Worm (Caenorhabditis elegans): ENCODE data around the gene mlc-7.

DNA sequence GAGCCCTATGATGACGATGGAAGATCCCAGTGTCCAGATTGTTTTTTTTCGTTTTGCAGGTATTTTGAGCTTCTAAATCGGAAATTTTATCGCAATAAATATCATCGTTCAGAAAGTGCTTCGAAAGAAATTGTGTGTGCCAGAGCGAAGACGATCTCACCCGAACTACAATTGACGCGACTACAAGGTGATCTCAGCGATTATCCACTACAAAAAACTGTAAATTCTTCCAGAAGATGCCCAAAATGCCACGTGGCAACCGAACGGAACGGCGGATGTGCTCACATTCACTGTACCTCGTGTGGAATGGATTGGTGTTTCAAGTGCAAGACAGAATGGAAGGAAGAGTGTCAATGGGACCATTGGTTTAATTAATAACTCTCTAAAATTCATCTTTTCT lies 21.6 kb downstream of the mlc-7 start, which contains the start of gene mdt-29:
- TF ChIP-seq daf-12 (tag; optimal IDR thresholded peaks at IDR 0.05) (no peak), zag-1 (tag; optimal IDR thresholded peaks at IDR 0.05) (no peak), tbx-2 (tag; optimal IDR thresholded peaks at IDR 0.05) (no peak), nhr-23 (tag; optimal IDR thresholded peaks at IDR 0.05) (no peak), mdl-1 (tag; optimal IDR thresholded peaks at IDR 0.05) (no peak), ama-1 (optimal IDR thresholded peaks at IDR 0.05) (no peak), hmg-11 (tag; optimal IDR thresholded peaks at IDR 0.05) (no peak)
